Fruit fly (Drosophila melanogaster) whole organism, embryonic: Measurements from ENCODE around the gene CG15343.

Source experiments
- Awh ChIP-seq: fragments of 200-800 bp; sonication (Bioruptor generic); IDR thresholded peaks from 2 replicates; pipeline ENCODE4, ENCODE4 v1.3.6; 2022; ENCODE audit warnings: missing biosample characterization, missing genetic modification characterization
- CG10979 ChIP-seq: fragments of 200-800 bp; sonication (Bioruptor generic); optimal IDR thresholded peaks from 2 replicates; lab custom pipeline; 2018; ENCODE audit warnings: missing biosample characterization, mild to moderate bottlenecking, missing genetic modification characterization, moderate library complexity
- CG11504 ChIP-seq: fragments of 200-800 bp; sonication (Bioruptor generic); optimal IDR thresholded peaks from 3 replicates; lab custom pipeline; 2019; ENCODE audit warnings: missing biosample characterization, mild to moderate bottlenecking, missing genetic modification characterization, moderate library complexity
- CG16813 ChIP-seq: fragments of 200-800 bp; sonication (Bioruptor generic); IDR thresholded peaks from 3 replicates; pipeline ENCODE4 v1.3.6; 2022; ENCODE audit warnings: missing biosample characterization, missing genetic modification characterization; ENCODE audit not compliant: partially characterized antibody
- CG17568 ChIP-seq: fragments of 200-800 bp; sonication (Bioruptor generic); optimal IDR thresholded peaks from 2 replicates; lab custom pipeline; 2018; ENCODE audit warnings: missing biosample characterization, mild to moderate bottlenecking, missing genetic modification characterization, moderate library complexity
- CG17829 ChIP-seq: fragments of 200-800 bp; optimal IDR thresholded peaks from 2 replicates; lab custom pipeline; 2019; ENCODE audit warnings: missing biosample characterization, mild to moderate bottlenecking, missing genetic modification characterization, moderate library complexity
- CG18476 ChIP-seq: fragments of 200-800 bp; sonication (Bioruptor generic); optimal IDR thresholded peaks from 2 replicates; lab custom pipeline; 2016; ENCODE audit warnings: missing biosample characterization, mild to moderate bottlenecking, missing genetic modification characterization
- CG2199 ChIP-seq: fragments of 200-800 bp; sonication (Bioruptor generic); IDR thresholded peaks from 3 replicates; pipeline ENCODE4 v1.3.6; 2022; ENCODE audit warnings: missing biosample characterization, missing genetic modification characterization
- CG34376 ChIP-seq: fragments of 200-800 bp; sonication (Bioruptor generic); optimal IDR thresholded peaks from 2 replicates; lab custom pipeline; 2018; ENCODE audit warnings: missing biosample characterization, mild to moderate bottlenecking, missing genetic modification characterization
- CG3847 ChIP-seq: fragments of 200-800 bp; sonication (Bioruptor generic); IDR thresholded peaks from 2 replicates; pipeline ENCODE4 v1.3.6; 2022; ENCODE audit warnings: missing biosample characterization, missing genetic modification characterization
- CG4404 ChIP-seq: fragments of 200-800 bp; sonication (Bioruptor generic); IDR thresholded peaks from 2 replicates; pipeline ENCODE4 v1.3.6; 2022; ENCODE audit warnings: missing biosample characterization, missing genetic modification characterization
- CG4730 ChIP-seq: fragments of 200-800 bp; sonication (Bioruptor generic); IDR thresholded peaks from 2 replicates; pipeline ENCODE4 v1.3.6; 2022; ENCODE audit warnings: missing biosample characterization, missing genetic modification characterization
- CG6272 ChIP-seq: fragments of 200-800 bp; sonication (Bioruptor generic); IDR thresholded peaks from 2 replicates; pipeline ENCODE4 v1.3.6; 2022; ENCODE audit warnings: missing biosample characterization, missing genetic modification characterization
- CG6689 ChIP-seq: fragments of 200-800 bp; sonication (Bioruptor generic); IDR thresholded peaks from 2 replicates; pipeline ENCODE4 v1.3.6; 2022; ENCODE audit warnings: missing biosample characterization, missing genetic modification characterization
- CG6813 ChIP-seq: fragments of 200-800 bp; sonication (Bioruptor generic); optimal IDR thresholded peaks from 2 replicates; lab custom pipeline; 2017; ENCODE audit warnings: missing biosample characterization, missing genetic modification characterization, mild to moderate bottlenecking, moderate library complexity, missing genetic modification reagents
- CG8089 ChIP-seq: fragments of 200-800 bp; sonication (Bioruptor generic); optimal IDR thresholded peaks from 3 replicates; lab custom pipeline; 2016; ENCODE audit warnings: missing biosample characterization, missing genetic modification characterization
- CG8359 ChIP-seq: fragments of 200-800 bp; sonication (Bioruptor generic); optimal IDR thresholded peaks from 2 replicates; lab custom pipeline; 2017; ENCODE audit warnings: missing biosample characterization, mild to moderate bottlenecking, missing genetic modification characterization, borderline replicate concordance
- CG9437 ChIP-seq: fragments of 200-800 bp; sonication (Bioruptor generic); optimal IDR thresholded peaks from 2 replicates; lab custom pipeline; 2018; ENCODE audit warnings: missing biosample characterization, mild to moderate bottlenecking, missing genetic modification characterization
- CHES-1-like ChIP-seq: fragments of 200-800 bp; sonication (Bioruptor generic); optimal IDR thresholded peaks from 2 replicates; lab custom pipeline; 2016; ENCODE audit warnings: missing biosample characterization, missing genetic modification characterization
- Dip3 ChIP-seq: fragments of 200-800 bp; sonication (Bioruptor generic); optimal IDR thresholded peaks from 3 replicates; lab custom pipeline; 2016; ENCODE audit warnings: missing biosample characterization, missing genetic modification characterization
- HLH54F ChIP-seq: fragments of 200-800 bp; sonication (Bioruptor generic); optimal IDR thresholded peaks from 3 replicates; lab custom pipeline; 2016; ENCODE audit warnings: missing biosample characterization, missing genetic modification characterization
- Jarid2 ChIP-seq: fragments of 200-800 bp; sonication (Bioruptor generic); optimal IDR thresholded peaks from 3 replicates; lab custom pipeline; 2017; ENCODE audit warnings: mild to moderate bottlenecking, missing biosample characterization, missing genetic modification reagents, missing genetic modification characterization
- Mes4 ChIP-seq: fragments of 200-800 bp; sonication (Bioruptor generic); optimal IDR thresholded peaks from 2 replicates; lab custom pipeline; 2016; ENCODE audit warnings: missing biosample characterization, missing genetic modification characterization
- Oaz ChIP-seq: fragments of 200-800 bp; sonication (Bioruptor generic); IDR thresholded peaks from 2 replicates; pipeline ENCODE4 v1.3.6; 2022; ENCODE audit warnings: missing biosample characterization, missing genetic modification characterization
- Oli ChIP-seq: fragments of 200-800 bp; sonication (Bioruptor generic); optimal IDR thresholded peaks from 2 replicates; lab custom pipeline; 2018; ENCODE audit warnings: missing biosample characterization, mild to moderate bottlenecking, missing genetic modification characterization, moderate library complexity
- Ptx1 ChIP-seq: fragments of 200-800 bp; sonication (Bioruptor generic); IDR thresholded peaks from 2 replicates; pipeline ENCODE4 v1.3.6; 2022; ENCODE audit warnings: missing biosample characterization, missing genetic modification characterization
- Ravus ChIP-seq: fragments of 200-800 bp; sonication (Bioruptor generic); IDR thresholded peaks from 2 replicates; pipeline ENCODE4 v1.3.6; 2022; ENCODE audit warnings: missing biosample characterization, missing genetic modification characterization
- Trl ChIP-seq, 3 experiments: fragments of >200 bp in 2 of 3; fragments of 200-800 bp in 1 of 3; sonication (Bioruptor generic) in 1 of 3; optimal IDR thresholded peaks; 2 replicates in 1 of 3; 3 replicates in 2 of 3; lab custom pipeline; 2016 to 2017; ENCODE audit warnings: missing biosample characterization in 1 of 3, missing genetic modification characterization in 1 of 3
- Vsx1 ChIP-seq: fragments of 200-800 bp; sonication (Bioruptor generic); optimal IDR thresholded peaks from 2 replicates; lab custom pipeline; 2017; ENCODE audit warnings: missing biosample characterization, mild to moderate bottlenecking, missing genetic modification characterization, missing genetic modification reagents
- ac ChIP-seq: fragments of 200-800 bp; sonication (Bioruptor generic); optimal IDR thresholded peaks from 3 replicates; lab custom pipeline; 2017; ENCODE audit warnings: missing biosample characterization, mild to moderate bottlenecking, missing genetic modification characterization
- amos ChIP-seq: fragments of 200-800 bp; sonication (Bioruptor generic); IDR thresholded peaks from 2 replicates; pipeline ENCODE4 v1.3.6; 2022; ENCODE audit warnings: missing biosample characterization, missing genetic modification characterization; ENCODE audit not compliant: partially characterized antibody
- cas ChIP-seq: fragments of 200-800 bp; sonication (Bioruptor generic); IDR thresholded peaks from 2 replicates; pipeline ENCODE4 v1.3.6; 2022; ENCODE audit warnings: missing biosample characterization, missing genetic modification characterization
- crc ChIP-seq: fragments of 200-800 bp; sonication (Bioruptor generic); optimal IDR thresholded peaks from 2 replicates; lab custom pipeline; 2016; ENCODE audit warnings: missing biosample characterization, missing genetic modification characterization
- ewg ChIP-seq: fragments of 200-800 bp; sonication (Bioruptor generic); optimal IDR thresholded peaks from 3 replicates; lab custom pipeline; 2017; ENCODE audit warnings: mild to moderate bottlenecking, missing biosample characterization, missing genetic modification reagents, missing genetic modification characterization
- eyg ChIP-seq: fragments of 200-800 bp; sonication (Bioruptor generic); optimal IDR thresholded peaks from 3 replicates; lab custom pipeline; 2016; ENCODE audit warnings: missing biosample characterization, missing genetic modification characterization
- fd64A ChIP-seq: fragments of 200-800 bp; sonication (Bioruptor generic); optimal IDR thresholded peaks from 3 replicates; lab custom pipeline; 2018; ENCODE audit warnings: missing biosample characterization, mild to moderate bottlenecking, missing genetic modification characterization
- gsb ChIP-seq: fragments of 200-800 bp; sonication (Bioruptor generic); IDR thresholded peaks from 2 replicates; pipeline ENCODE4 v1.3.6; 2022; ENCODE audit warnings: missing biosample characterization, missing genetic modification characterization
- pita ChIP-seq: fragments of 200-800 bp; sonication (Bioruptor generic); optimal IDR thresholded peaks from 2 replicates; lab custom pipeline; 2017; ENCODE audit warnings: missing biosample characterization, mild to moderate bottlenecking, missing genetic modification characterization
- pros ChIP-seq: fragments of 200-800 bp; sonication (Bioruptor generic); optimal IDR thresholded peaks from 3 replicates; lab custom pipeline; 2019; ENCODE audit warnings: missing biosample characterization, mild to moderate bottlenecking, missing genetic modification characterization, moderate library complexity
- repo ChIP-seq: fragments of 200-800 bp; sonication (Bioruptor generic); optimal IDR thresholded peaks from 2 replicates; lab custom pipeline; 2016; ENCODE audit warnings: missing biosample characterization, missing genetic modification characterization
- sens-2 ChIP-seq: fragments of 200-800 bp; sonication (Bioruptor generic); IDR thresholded peaks from 2 replicates; pipeline ENCODE4 v1.3.6; 2022; ENCODE audit warnings: missing biosample characterization, missing genetic modification characterization
- stwl ChIP-seq: fragments of 200-800 bp; sonication (Bioruptor generic); optimal IDR thresholded peaks from 3 replicates; lab custom pipeline; 2018; ENCODE audit warnings: missing biosample characterization, mild to moderate bottlenecking, missing genetic modification characterization, moderate library complexity
- tll ChIP-seq, 2 experiments: fragments of 200-800 bp in 1 of 2; fragments of >200 bp in 1 of 2; sonication (Bioruptor generic) in 1 of 2; optimal IDR thresholded peaks; 2 replicates each; lab custom pipeline; 2017 to 2019; ENCODE audit warnings: missing biosample characterization in 2 of 2, missing genetic modification characterization in 2 of 2, mild to moderate bottlenecking in 1 of 2, moderate library complexity in 1 of 2
- tna ChIP-seq: fragments of 200-800 bp; sonication (Bioruptor generic); IDR thresholded peaks from 2 replicates; pipeline ENCODE4 v1.3.6; 2022; ENCODE audit warnings: missing biosample characterization, missing genetic modification characterization; ENCODE audit not compliant: partially characterized antibody
- ttk ChIP-seq: fragments of 200-800 bp; sonication (Bioruptor generic); IDR thresholded peaks from 2 replicates; pipeline ENCODE4 v2.1.2; 2022; ENCODE audit warnings: missing biosample characterization, missing genetic modification characterization
- vfl ChIP-seq: fragments of 200-800 bp; sonication (Bioruptor generic); optimal IDR thresholded peaks from 2 replicates; lab custom pipeline; 2016; ENCODE audit warnings: missing biosample characterization, missing genetic modification characterization
- vvl ChIP-seq: fragments of 200-800 bp; sonication (Bioruptor generic); IDR thresholded peaks from 2 replicates; pipeline ENCODE4 v1.3.6; 2022; ENCODE audit warnings: missing biosample characterization, missing genetic modification characterization
- wdn ChIP-seq: fragments of 200-800 bp; sonication (Bioruptor generic); IDR thresholded peaks from 2 replicates; pipeline ENCODE4 v1.3.6; 2022; ENCODE audit warnings: missing biosample characterization, missing genetic modification characterization

CG15343 gene

DNA sequence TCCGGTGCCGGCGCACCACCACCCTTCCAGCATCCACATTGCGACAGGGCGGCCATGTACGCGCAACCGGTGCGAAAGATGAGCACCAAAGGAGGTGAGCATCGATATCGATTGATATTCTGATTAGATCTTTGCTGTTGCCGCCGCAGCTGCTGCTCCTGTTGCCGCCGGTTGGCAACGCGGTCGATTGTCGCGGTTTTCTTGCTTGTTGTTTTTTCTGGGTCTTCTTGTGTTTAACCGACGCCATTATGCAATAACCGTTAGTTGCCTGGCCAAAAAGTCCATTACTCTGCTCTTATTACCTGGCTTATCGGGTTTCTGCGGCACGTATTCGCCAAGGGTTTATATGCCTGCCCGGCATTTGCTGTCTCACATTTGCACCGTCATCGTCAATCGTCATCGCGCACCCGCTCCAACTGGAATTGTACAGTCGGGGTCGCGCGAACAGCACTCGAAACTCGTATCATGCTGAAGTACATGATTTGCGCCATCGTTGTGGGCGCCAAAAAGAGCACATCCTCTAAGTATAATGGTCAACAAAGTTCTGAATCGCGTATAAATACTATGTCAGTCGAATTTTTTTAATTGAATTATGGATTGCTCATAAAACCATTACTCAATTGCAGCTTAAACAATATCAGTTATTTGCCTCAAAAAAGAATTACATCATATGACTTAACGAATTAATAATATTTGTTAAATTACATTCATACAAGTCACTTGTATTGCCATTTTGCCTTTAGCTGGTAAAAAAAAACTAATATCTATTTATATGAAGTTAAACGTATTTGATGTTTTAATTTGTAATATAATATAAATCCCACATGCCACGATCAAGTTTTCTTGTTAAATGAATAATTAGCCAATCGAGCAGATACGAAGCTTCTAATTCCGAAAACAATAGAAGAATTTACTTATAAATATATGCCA is 29.4 kb downstream of the CG15343 start, which contains the start of gene sni (continued):
- TF ChIP-seq CHES-1-like (GFP tag; lab: Kevin White, UChicago) = no peak
- TF ChIP-seq ttk = no peak
- TF ChIP-seq tll (GFP tag; optimal IDR thresholded peaks at IDR 0.05; lab: Kevin White, UChicago) = no peak
- TF ChIP-seq fd64A = no peak
- no peak for TF ChIP-seq pros
- no peak for TF ChIP-seq Dip3 (GFP tag; lab: Kevin White, UChicago)
- TF ChIP-seq CG11504 (tag; lab: Kevin White, UChicago) = no peak
- peak; percentile 49; the same call in 2 of the 3 replicates for TF ChIP-seq CG16813 (GFP tag; lab: Robert Waterston, UW)
- no peak for TF ChIP-seq ac
- no peak for TF ChIP-seq Ravus (GFP tag; lab: Robert Waterston, UW)
- TF ChIP-seq Awh (GFP tag; lab: Robert Waterston, UW) = no peak
- no peak for TF ChIP-seq Vsx1 (GFP tag; lab: Kevin White, UChicago)
- TF ChIP-seq CG10979 = peak; percentile 17
- no peak for TF ChIP-seq Oli
- no peak for TF ChIP-seq amos (GFP tag; lab: Robert Waterston, UW)
- no peak for TF ChIP-seq CG9437
- TF ChIP-seq CG34376 (GFP tag; lab: Kevin White, UChicago) = no peak
- TF ChIP-seq CG8359 (GFP tag; lab: Kevin White, UChicago) = no peak
- TF ChIP-seq eyg (GFP tag; lab: Kevin White, UChicago) = no peak
- TF ChIP-seq Mes4 = no peak
- no peak for TF ChIP-seq CG8089 (GFP tag; lab: Kevin White, UChicago)
- TF ChIP-seq CG3847 (GFP tag; lab: Robert Waterston, UW) = no peak
- TF ChIP-seq vvl (GFP tag; lab: Robert Waterston, UW) = peak; percentile 24; the same call in 1 of the 2 replicates
- TF ChIP-seq CG6272 (GFP tag; lab: Robert Waterston, UW) = no peak
- no peak for TF ChIP-seq cas (GFP tag; lab: Robert Waterston, UW)
- TF ChIP-seq CG6813 (GFP tag; lab: Kevin White, UChicago) = no peak
- peak; percentile 15 for TF ChIP-seq stwl (tag; lab: Kevin White, UChicago)
- TF ChIP-seq pita (GFP tag; lab: Kevin White, UChicago) = no peak
- TF ChIP-seq CG17829 (tag; lab: Kevin White, UChicago) = no peak
- no peak for TF ChIP-seq CG6689 (GFP tag; lab: Robert Waterston, UW)
- TF ChIP-seq CG4404 = no peak
- no peak for TF ChIP-seq CG4730 (GFP tag; lab: Robert Waterston, UW)
- no peak for TF ChIP-seq Jarid2 (GFP tag; lab: Kevin White, UChicago)
- no peak for TF ChIP-seq CG17568 (GFP tag; lab: Kevin White, UChicago)
- no peak for TF ChIP-seq CG18476 (GFP tag; lab: Kevin White, UChicago)
- no peak for TF ChIP-seq CG2199 (GFP tag; lab: Robert Waterston, UW)
- TF ChIP-seq tna (GFP tag; lab: Robert Waterston, UW) = no peak
- TF ChIP-seq gsb (GFP tag; lab: Robert Waterston, UW) = no peak
- TF ChIP-seq HLH54F (GFP tag; lab: Kevin White, UChicago) = no peak
- no peak for TF ChIP-seq Trl (optimal IDR thresholded peaks at IDR 0.05; lab: Kevin White, UChicago)
- TF ChIP-seq Trl (GFP tag; optimal IDR thresholded peaks at IDR 0.05; lab: Kevin White, UChicago) = no peak
- TF ChIP-seq ewg (GFP tag; lab: Kevin White, UChicago) = no peak
- 0 out of 2 replicates have a peak, but pooled peaks have one; percentile 15 for TF ChIP-seq Ptx1
- no peak for TF ChIP-seq sens-2
- no peak for TF ChIP-seq wdn (GFP tag; lab: Robert Waterston, UW)
- no peak for TF ChIP-seq Oaz (GFP tag; lab: Robert Waterston, UW)
- TF ChIP-seq vfl = no peak
- no peak for TF ChIP-seq repo (GFP tag; lab: Kevin White, UChicago)
- TF ChIP-seq crc (GFP tag; lab: Kevin White, UChicago) = no peak
